Worm (Caenorhabditis elegans): ENCODE results near the gene lipl-5.

The lipl-5 gene

DNA sequence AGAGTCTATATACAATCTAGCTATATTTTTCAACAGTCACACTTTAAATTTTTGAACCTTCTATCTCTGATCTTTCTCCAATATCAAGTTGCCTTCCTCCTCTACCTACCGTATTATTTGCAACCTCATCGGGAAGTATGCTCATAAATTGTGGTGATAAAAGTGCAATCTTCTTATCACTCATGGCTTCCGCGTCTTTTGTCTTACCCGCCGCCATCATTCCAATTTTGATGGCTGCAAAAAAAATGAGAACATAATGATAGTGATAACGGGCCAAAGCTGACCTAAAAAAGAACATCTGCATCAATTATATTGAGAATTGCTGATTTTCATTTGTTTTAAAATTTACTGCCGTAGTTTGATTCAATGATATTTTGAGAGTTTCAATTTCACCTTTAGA lies 8.8 kb upstream of the lipl-5 start:
- TF ChIP-seq skn-1 (tag; optimal IDR thresholded peaks at IDR 0.05): no peak
- peak; percentile 55 for TF ChIP-seq fos-1 (tag; optimal IDR thresholded peaks at IDR 0.05)
- TF ChIP-seq lin-13 (GFP tag; optimal IDR thresholded peaks at IDR 0.05): no peak

DNA sequence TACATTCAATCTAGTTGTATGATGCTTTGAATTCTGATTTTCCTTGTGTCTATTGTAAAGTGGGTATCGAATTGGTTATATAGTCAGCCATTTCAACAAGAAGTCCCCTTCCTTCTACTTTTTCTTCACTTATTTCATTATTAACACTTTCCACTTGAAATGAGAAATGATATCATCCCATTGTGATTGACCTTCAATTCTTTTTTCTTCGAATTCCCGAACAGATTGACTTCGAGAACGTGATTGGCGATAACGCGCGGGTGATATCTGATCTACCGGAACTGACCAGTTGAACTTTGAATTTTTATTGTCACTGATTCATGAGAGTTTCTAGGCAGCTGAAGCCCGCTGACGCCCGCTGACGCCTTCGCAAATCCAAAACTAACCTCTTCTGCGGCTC lies 7.3 kb upstream of the lipl-5 start:
- peak; percentile 40 for TF ChIP-seq nhr-25 (tag; optimal IDR thresholded peaks at IDR 0.05)
- peak; percentile 1 for TF ChIP-seq fos-1 (tag; optimal IDR thresholded peaks at IDR 0.05)
- TF ChIP-seq mab-5 (tag; optimal IDR thresholded peaks at IDR 0.05): no peak
- no peak for TF ChIP-seq ztf-1 (GFP tag; conservative IDR thresholded peaks at IDR 0.05)
- TF ChIP-seq nhr-21 (tag; optimal IDR thresholded peaks at IDR 0.05): peak; percentile 31
- TF ChIP-seq sma-9 (GFP tag; optimal IDR thresholded peaks at IDR 0.05): peak; percentile 75
- TF ChIP-seq sma-9 (tag; optimal IDR thresholded peaks at IDR 0.05): no peak
- no peak for TF ChIP-seq ZK546.5 (tag; optimal IDR thresholded peaks at IDR 0.05)

DNA sequence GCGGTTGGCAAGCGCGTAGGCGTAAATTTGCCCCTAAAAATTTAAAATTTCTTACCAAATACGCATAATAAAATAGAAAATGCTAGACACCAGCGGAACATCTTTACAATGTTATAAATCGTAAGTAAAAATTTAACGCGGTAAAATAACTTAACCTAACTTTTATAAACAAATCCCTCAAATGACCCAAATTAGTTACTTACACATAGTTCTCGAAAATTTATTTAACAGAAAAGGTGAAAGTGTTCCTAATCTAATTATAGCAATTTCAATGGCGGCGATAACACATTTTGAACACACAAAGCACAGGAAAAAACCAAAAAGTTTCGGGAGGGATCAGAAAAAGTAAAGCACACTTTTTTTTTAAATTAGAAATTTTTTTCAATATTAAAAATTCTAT lies 5.4 kb upstream of the lipl-5 start, which contains the start of gene mltn-8:
mltn-8 (minus strand) TSS at position 101 of the 400 bp plus-strand sequence.
- TF ChIP-seq C34F6.9 (tag; optimal IDR thresholded peaks at IDR 0.05) (no peak), ama-1 (optimal IDR thresholded peaks at IDR 0.05) (no peak), nhr-21 (tag; optimal IDR thresholded peaks at IDR 0.05) (no peak), sma-9 (GFP tag; optimal IDR thresholded peaks at IDR 0.05) (no peak), sma-9 (tag; optimal IDR thresholded peaks at IDR 0.05) (no peak), ztf-1 (GFP tag; conservative IDR thresholded peaks at IDR 0.05) (no peak), ceh-16 (tag; optimal IDR thresholded peaks at IDR 0.05) (no peak), gmeb-1 (tag; optimal IDR thresholded peaks at IDR 0.05) (no peak), unc-62 (GFP tag; optimal IDR thresholded peaks at IDR 0.05) (no peak), ztf-11 (tag; optimal IDR thresholded peaks at IDR 0.05) (no peak), ceh-82 (tag; optimal IDR thresholded peaks at IDR 0.05) (no peak), F13H6.1 (tag; optimal IDR thresholded peaks at IDR 0.05) (no peak), crh-2 (tag; optimal IDR thresholded peaks at IDR 0.05) (no peak), blmp-1 (tag; optimal IDR thresholded peaks at IDR 0.05; ENCODE audit: insufficient read depth) (no peak), lin-13 (GFP tag; optimal IDR thresholded peaks at IDR 0.05) (no peak), elt-1 (tag; optimal IDR thresholded peaks at IDR 0.05) (no peak), nhr-25 (tag; optimal IDR thresholded peaks at IDR 0.05) (no peak), lin-39 (tag; optimal IDR thresholded peaks at IDR 0.05) (no peak), aly-2 (tag; optimal IDR thresholded peaks at IDR 0.05) (no peak), unc-55 (GFP tag; optimal IDR thresholded peaks at IDR 0.05) (no peak)

ce11 chrV:381227-381950 lies 4.2 kb upstream of the lipl-5 start, which contains the start of gene ZK6.8:
TSS of gene ZK6.8 (plus strand) at chrV:381908.
- TF ChIP-seq blmp-1 (tag; optimal IDR thresholded peaks at IDR 0.05; ENCODE audit: insufficient read depth) (peak; percentile 83), Y55F3AM.14 (GFP tag; optimal IDR thresholded peaks at IDR 0.05) (peak; percentile 32), sma-9 (GFP tag; optimal IDR thresholded peaks at IDR 0.05) (peak; percentile 99), sma-9 (tag; optimal IDR thresholded peaks at IDR 0.05) (no peak), ztf-11 (tag; optimal IDR thresholded peaks at IDR 0.05) (no peak), mdl-1 (tag; optimal IDR thresholded peaks at IDR 0.05) (peak; percentile 26 to 57), R02D3.7 (tag; optimal IDR thresholded peaks at IDR 0.05) (no peak), skn-1 (tag; optimal IDR thresholded peaks at IDR 0.05) (no peak), elt-3 (tag; optimal IDR thresholded peaks at IDR 0.05) (no peak), lin-11 (tag; optimal IDR thresholded peaks at IDR 0.05) (no peak), mab-5 (tag; optimal IDR thresholded peaks at IDR 0.05) (peak; percentile 26), nhr-129 (tag; optimal IDR thresholded peaks at IDR 0.05) (peak; percentile 22), gmeb-1 (tag; optimal IDR thresholded peaks at IDR 0.05) (peak; percentile 54), nhr-6 (tag; optimal IDR thresholded peaks at IDR 0.05) (no peak), ZK546.5 (tag; optimal IDR thresholded peaks at IDR 0.05) (no peak), egl-27 (tag; optimal IDR thresholded peaks at IDR 0.05) (peak; percentile 77), lin-13 (GFP tag; optimal IDR thresholded peaks at IDR 0.05) (no peak), unc-62 (GFP tag; optimal IDR thresholded peaks at IDR 0.05) (no peak), lsy-2 (tag; optimal IDR thresholded peaks at IDR 0.05) (no peak), snpc-4 (tag; optimal IDR thresholded peaks at IDR 0.05) (peak; percentile 20), fos-1 (tag; optimal IDR thresholded peaks at IDR 0.05) (peak; percentile 22), nhr-25 (tag; optimal IDR thresholded peaks at IDR 0.05) (peak; percentile 92), nhr-21 (tag; optimal IDR thresholded peaks at IDR 0.05) (peak; percentile 96), sma-3 (GFP tag; optimal IDR thresholded peaks at IDR 0.05) (peak; percentile 84)

All from whole organism, L2 larva.